ENCODE assay signal across 2 fruit fly cellular contexts in genomic region chrX:6743192-6743591, dm6.
TF ChIP-seq lines count a peak whose summit lies in the region.

No protein-coding gene starts in this region.

TF ChIP-seq in whole organism, embryonic, 481 proteins besides CTCF, POLR2A, EP300 and RAD21 (continued from another document):
- no peak for TF ChIP-seq Dfd (GFP tag; optimal IDR thresholded peaks at IDR 0.05; lab: Kevin White, UChicago)
- TF ChIP-seq gem (tag; optimal IDR thresholded peaks at IDR 0.05; lab: Kevin White, UChicago): peak; percentile 11
- TF ChIP-seq CG14965 (GFP tag; optimal IDR thresholded peaks at IDR 0.05; lab: Kevin White, UChicago; ENCODE audit: borderline replicate concordance): no peak
- TF ChIP-seq bbx (GFP tag; IDR thresholded peaks at IDR 0.05; lab: Robert Waterston, UW; ENCODE audit: partially characterized antibody): no peak
- TF ChIP-seq sr (GFP tag; IDR thresholded peaks at IDR 0.05; lab: Robert Waterston, UW): no peak
- no peak for TF ChIP-seq CG33557 (GFP tag; optimal IDR thresholded peaks at IDR 0.05; lab: Kevin White, UChicago)
- no peak for TF ChIP-seq CG17385 (GFP tag; optimal IDR thresholded peaks at IDR 0.05; lab: Kevin White, UChicago)
- no peak for TF ChIP-seq wor (GFP tag; IDR thresholded peaks at IDR 0.05; lab: Robert Waterston, UW)
- no peak for TF ChIP-seq CG13894 (tag; optimal IDR thresholded peaks at IDR 0.05; lab: Kevin White, UChicago)
- no peak for TF ChIP-seq Camta (GFP tag; optimal IDR thresholded peaks at IDR 0.05; lab: Kevin White, UChicago)
- TF ChIP-seq CG2712 (tag; optimal IDR thresholded peaks at IDR 0.05; lab: Kevin White, UChicago): peak; percentile 11
- TF ChIP-seq CG6813 (GFP tag; optimal IDR thresholded peaks at IDR 0.05; lab: Kevin White, UChicago): no peak
- peak; percentile 55 for TF ChIP-seq CG14441 (GFP tag; IDR thresholded peaks at IDR 0.05; lab: Robert Waterston, UW)
- TF ChIP-seq Ets65A (GFP tag; lab: Kevin White, UChicago): peak; percentile 23
- no peak for TF ChIP-seq CG13287 (GFP tag; IDR thresholded peaks at IDR 0.05; lab: Robert Waterston, UW; ENCODE audit: partially characterized antibody)
- no peak for TF ChIP-seq CG2202 (tag; optimal IDR thresholded peaks at IDR 0.05; lab: Kevin White, UChicago)
- TF ChIP-seq Atf-2 (GFP tag; optimal IDR thresholded peaks at IDR 0.05; lab: Kevin White, UChicago): no peak
- TF ChIP-seq CG10565 (GFP tag; optimal IDR thresholded peaks at IDR 0.05; lab: Kevin White, UChicago): no peak
- TF ChIP-seq CG2875 (GFP tag; optimal IDR thresholded peaks at IDR 0.05; lab: Kevin White, UChicago): no peak
- TF ChIP-seq ap (GFP tag; IDR thresholded peaks at IDR 0.05; lab: Robert Waterston, UW): no peak
- no peak for TF ChIP-seq jigr1 (GFP tag; IDR thresholded peaks at IDR 0.05; lab: Robert Waterston, UW)
- TF ChIP-seq ci (GFP tag; IDR thresholded peaks at IDR 0.05; lab: Robert Waterston, UW): 0 out of 3 replicates have a peak, but pooled peaks have one; percentile 30
- TF ChIP-seq CG3281 (GFP tag; optimal IDR thresholded peaks at IDR 0.05; lab: Kevin White, UChicago): no peak
- TF ChIP-seq Ets97D (GFP tag; optimal IDR thresholded peaks at IDR 0.05; lab: Kevin White, UChicago): no peak
- no peak for TF ChIP-seq CG12155 (GFP tag; optimal IDR thresholded peaks at IDR 0.05; lab: Kevin White, UChicago)
- TF ChIP-seq pho (GFP tag; optimal IDR thresholded peaks at IDR 0.05; lab: Kevin White, UChicago): no peak
- peak; percentile 49 for TF ChIP-seq sens (GFP tag; lab: Kevin White, UChicago)
- TF ChIP-seq CG1792 (GFP tag; optimal IDR thresholded peaks at IDR 0.05; lab: Kevin White, UChicago): no peak
- no peak for TF ChIP-seq disco-r (GFP tag; optimal IDR thresholded peaks at IDR 0.05; lab: Kevin White, UChicago)
- TF ChIP-seq Atf6 (GFP tag; IDR thresholded peaks at IDR 0.05; lab: Robert Waterston, UW): 0 out of 2 replicates have a peak, but pooled peaks have one; percentile 8
- no peak for TF ChIP-seq CG4282 (GFP tag; optimal IDR thresholded peaks at IDR 0.05; lab: Kevin White, UChicago)
- TF ChIP-seq seq (GFP tag; IDR thresholded peaks at IDR 0.05; lab: Robert Waterston, UW): no peak
- TF ChIP-seq CG12071 (GFP tag; optimal IDR thresholded peaks at IDR 0.05; lab: Kevin White, UChicago): no peak
- TF ChIP-seq CG5245 (GFP tag; optimal IDR thresholded peaks at IDR 0.05; lab: Kevin White, UChicago): no peak
- TF ChIP-seq CG11696 (GFP tag; IDR thresholded peaks at IDR 0.05; lab: Robert Waterston, UW): peak; percentile 69
- peak; percentile 6; the same call in 1 of the 2 replicates for TF ChIP-seq sob (GFP tag; IDR thresholded peaks at IDR 0.05; lab: Robert Waterston, UW)
- peak; percentile 42 for TF ChIP-seq Elba2 (GFP tag; optimal IDR thresholded peaks at IDR 0.05; lab: Kevin White, UChicago)
- no peak for TF ChIP-seq CG6765 (GFP tag; optimal IDR thresholded peaks at IDR 0.05; lab: Kevin White, UChicago)
- no peak for TF ChIP-seq Asciz (GFP tag; optimal IDR thresholded peaks at IDR 0.05; lab: Kevin White, UChicago)
- TF ChIP-seq NK7.1 (GFP tag; optimal IDR thresholded peaks at IDR 0.05; lab: Kevin White, UChicago): no peak
- TF ChIP-seq crc (GFP tag; optimal IDR thresholded peaks at IDR 0.05; lab: Kevin White, UChicago): no peak

TF ChIP-seq in whole organism, prepupa, 60 proteins besides CTCF, POLR2A, EP300 and RAD21 (continued from another document):
- peak; percentile 46; the same call in 1 of the 3 replicates for TF ChIP-seq CG8119 (GFP tag; IDR thresholded peaks at IDR 0.05; lab: Robert Waterston, UW)
- TF ChIP-seq CG31627 (GFP tag; optimal IDR thresholded peaks at IDR 0.05; lab: Kevin White, UChicago): peak; percentile 6
- no peak for TF ChIP-seq CG7368 (GFP tag; optimal IDR thresholded peaks at IDR 0.05; lab: Kevin White, UChicago)
- no peak for TF ChIP-seq ss (GFP tag; optimal IDR thresholded peaks at IDR 0.05; lab: Kevin White, UChicago)
- TF ChIP-seq Smox (GFP tag; optimal IDR thresholded peaks at IDR 0.05; lab: Kevin White, UChicago): peak; percentile 17
- 0 out of 2 replicates have a peak, but pooled peaks have one; percentile 30 for TF ChIP-seq CG15336 (GFP tag; IDR thresholded peaks at IDR 0.05; lab: Robert Waterston, UW)
- peak; percentile 36 for TF ChIP-seq CG32006 (GFP tag; optimal IDR thresholded peaks at IDR 0.05; lab: Kevin White, UChicago)
TF ChIP-seq in whole organism, prepupa: peak in this region for 14.
